Worm (Caenorhabditis elegans) whole organism, mixed stage, embryonic: Measurements from ENCODE around the gene C26B2.8.
A peak's percentile ranks its signal among the peaks of the same experiment; 100 is the strongest.

ENCODE experiments used
- M03D4.4 ChIP-seq: sonication (generic microtip); optimal IDR thresholded peaks from 2 replicates; lab custom pipeline; 2017; ENCODE audit warnings: mild to moderate bottlenecking, missing genetic modification characterization, missing compliant biosample characterization
- bed-3 ChIP-seq: fragments of 200-800 bp; sonication (Bioruptor generic); optimal IDR thresholded peaks from 3 replicates; lab custom pipeline; 2018; ENCODE audit warnings: mild to moderate bottlenecking, missing genetic modification characterization, moderate library complexity, missing compliant biosample characterization
- blmp-1 ChIP-seq: fragments of 150-350 bp; optimal IDR thresholded peaks from 2 replicates; lab custom pipeline; 2014; ENCODE audit warnings: missing biosample characterization, missing genetic modification characterization
- ceh-39 ChIP-seq: fragments of 150-350 bp; optimal IDR thresholded peaks from 2 replicates; lab custom pipeline; 2014; ENCODE audit warnings: missing biosample characterization, missing genetic modification characterization
- ceh-43 ChIP-seq: fragments of 200-800 bp; sonication (Bioruptor generic); optimal IDR thresholded peaks from 2 replicates; lab custom pipeline; 2018; ENCODE audit warnings: mild to moderate bottlenecking, missing genetic modification characterization, moderate library complexity, missing compliant biosample characterization
- ceh-83 ChIP-seq: fragments of 200-800 bp; sonication (Bioruptor generic); optimal IDR thresholded peaks from 2 replicates; lab custom pipeline; 2018; ENCODE audit warnings: mild to moderate bottlenecking, missing genetic modification characterization, missing compliant biosample characterization
- cnd-1 ChIP-seq: fragments of 200-800 bp; sonication (Bioruptor generic); optimal IDR thresholded peaks from 2 replicates; lab custom pipeline; 2018; ENCODE audit warnings: mild to moderate bottlenecking, missing genetic modification characterization, missing compliant biosample characterization
- elt-1 ChIP-seq: sonication (generic microtip); optimal IDR thresholded peaks from 2 replicates; lab custom pipeline; 2017; ENCODE audit warnings: missing genetic modification characterization, mild to moderate bottlenecking, missing compliant biosample characterization, antibody characterized with exemption, moderate library complexity, borderline replicate concordance; ENCODE audit not compliant: insufficient read depth
- elt-3 ChIP-seq: fragments of 150-350 bp; optimal IDR thresholded peaks from 2 replicates; lab custom pipeline; 2014; ENCODE audit warnings: missing biosample characterization, missing genetic modification characterization
- flh-1 ChIP-seq: fragments of 200-800 bp; sonication (Bioruptor generic); optimal IDR thresholded peaks from 2 replicates; lab custom pipeline; 2018; ENCODE audit warnings: mild to moderate bottlenecking, missing genetic modification characterization, moderate library complexity, missing compliant biosample characterization
- ham-2 ChIP-seq: fragments of 200-800 bp; sonication (Bioruptor generic); optimal IDR thresholded peaks from 2 replicates; lab custom pipeline; 2018; ENCODE audit warnings: mild to moderate bottlenecking, missing genetic modification characterization, missing compliant biosample characterization
- hlh-1 ChIP-seq: fragments of 150-350 bp; optimal IDR thresholded peaks from 2 replicates; lab custom pipeline; 2014; ENCODE audit warnings: missing biosample characterization, missing genetic modification reagents, missing genetic modification characterization
- lin-13 ChIP-seq: fragments of 150-350 bp; optimal IDR thresholded peaks from 2 replicates; lab custom pipeline; 2014; ENCODE audit warnings: missing biosample characterization, missing genetic modification characterization
- lin-32 ChIP-seq: fragments of 200-800 bp; sonication (Bioruptor generic); optimal IDR thresholded peaks from 2 replicates; lab custom pipeline; 2018; ENCODE audit warnings: mild to moderate bottlenecking, missing genetic modification characterization, missing compliant biosample characterization
- lsy-2 ChIP-seq: fragments of 150-350 bp; optimal IDR thresholded peaks from 2 replicates; lab custom pipeline; 2014; ENCODE audit warnings: missing biosample characterization, missing genetic modification characterization
- mab-5 ChIP-seq: fragments of 150-350 bp; optimal IDR thresholded peaks from 2 replicates; lab custom pipeline; 2014; ENCODE audit warnings: missing biosample characterization, missing genetic modification characterization
- mep-1 ChIP-seq: fragments of 150-350 bp; optimal IDR thresholded peaks from 2 replicates; lab custom pipeline; 2017; ENCODE audit warnings: missing biosample characterization, missing genetic modification reagents, missing genetic modification characterization, inconsistent platforms
- mls-2 ChIP-seq: sonication (generic microtip); optimal IDR thresholded peaks from 2 replicates; lab custom pipeline; 2016; ENCODE audit warnings: mild to moderate bottlenecking, missing genetic modification characterization, moderate library complexity, missing compliant biosample characterization
- nhr-12 ChIP-seq: fragments of 150-350 bp; optimal IDR thresholded peaks from 2 replicates; lab custom pipeline; 2014; ENCODE audit warnings: missing biosample characterization, missing genetic modification characterization
- nhr-2 ChIP-seq: fragments of 150-350 bp; optimal IDR thresholded peaks from 2 replicates; lab custom pipeline; 2014; ENCODE audit warnings: missing biosample characterization, missing genetic modification characterization
- nhr-237 ChIP-seq: fragments of 150-350 bp; optimal IDR thresholded peaks from 2 replicates; lab custom pipeline; 2014; ENCODE audit warnings: missing biosample characterization, missing genetic modification characterization
- nhr-28 ChIP-seq: fragments of 150-350 bp; optimal IDR thresholded peaks from 2 replicates; lab custom pipeline; 2014; ENCODE audit warnings: missing biosample characterization, missing genetic modification characterization
- nhr-76 ChIP-seq: sonication (generic microtip); optimal IDR thresholded peaks from 2 replicates; lab custom pipeline; 2017; ENCODE audit warnings: missing biosample characterization, missing genetic modification characterization
- pha-4 ChIP-seq: fragments of 150-350 bp; optimal IDR thresholded peaks from 2 replicates; lab custom pipeline; 2018; ENCODE audit warnings: missing biosample characterization, missing genetic modification reagents, missing genetic modification characterization
- snpc-4 ChIP-seq: fragments of 150-350 bp; optimal IDR thresholded peaks from 2 replicates; lab custom pipeline; 2014; ENCODE audit warnings: missing biosample characterization, missing genetic modification characterization
- tbx-8 ChIP-seq: fragments of 200-800 bp; sonication (Bioruptor generic); optimal IDR thresholded peaks from 2 replicates; lab custom pipeline; 2018; ENCODE audit warnings: mild to moderate bottlenecking, missing genetic modification characterization, moderate library complexity, missing compliant biosample characterization
- unc-120 ChIP-seq: sonication (generic microtip); optimal IDR thresholded peaks from 2 replicates; lab custom pipeline; 2017; ENCODE audit warnings: missing genetic modification characterization, missing compliant biosample characterization; ENCODE audit not compliant: poor library complexity, severe bottlenecking
- unc-39 ChIP-seq: fragments of 150-350 bp; optimal IDR thresholded peaks from 2 replicates; lab custom pipeline; 2014; ENCODE audit warnings: missing biosample characterization, missing genetic modification characterization
- unc-62 ChIP-seq: fragments of 150-350 bp; optimal IDR thresholded peaks from 2 replicates; lab custom pipeline; 2014; ENCODE audit warnings: missing biosample characterization, missing genetic modification reagents, missing genetic modification characterization
- zip-8 ChIP-seq: fragments of 150-350 bp; optimal IDR thresholded peaks from 2 replicates; lab custom pipeline; 2014; ENCODE audit warnings: missing biosample characterization, missing genetic modification characterization
- ztf-11 ChIP-seq: fragments of 150-350 bp; optimal IDR thresholded peaks from 2 replicates; lab custom pipeline; 2014; ENCODE audit warnings: missing biosample characterization, missing genetic modification characterization

Gene C26B2.8

ce11 chrIV:8006161-8006560, 7.8 kb upstream of the C26B2.8 start:
- TF ChIP-seq ztf-11 = no peak
- TF ChIP-seq elt-1 (tag; lab: Kevin White, UChicago) = no peak
- no peak for TF ChIP-seq snpc-4 (tag; lab: Kevin White, UChicago)
- no peak for TF ChIP-seq blmp-1
- TF ChIP-seq nhr-2 (tag; lab: Kevin White, UChicago) = peak; percentile 68
- no peak for TF ChIP-seq hlh-1 (tag; lab: Kevin White, UChicago)
- no peak for TF ChIP-seq lsy-2 (tag; lab: Kevin White, UChicago)
- TF ChIP-seq mep-1 = no peak
- no peak for TF ChIP-seq ceh-83 (GFP tag; lab: Kevin White, UChicago)
- no peak for TF ChIP-seq nhr-76 (tag; lab: Kevin White, UChicago)
- TF ChIP-seq elt-3 (tag; lab: Kevin White, UChicago) = no peak
- TF ChIP-seq lin-13 = no peak
- peak; percentile 51 for TF ChIP-seq zip-8 (tag; lab: Kevin White, UChicago)
- TF ChIP-seq ceh-43 = no peak

- TF ChIP-seq lsy-2 (tag; lab: Kevin White, UChicago) (no peak), tbx-8 (GFP tag; lab: Kevin White, UChicago) (no peak), mep-1 (no peak), ceh-43 (no peak), mab-5 (tag; lab: Kevin White, UChicago) (no peak), unc-120 (no peak), bed-3 (no peak), ham-2 (GFP tag; lab: Kevin White, UChicago) (no peak), nhr-12 (tag; lab: Kevin White, UChicago) (no peak), ztf-11 (no peak), zip-8 (tag; lab: Kevin White, UChicago) (no peak), elt-1 (tag; lab: Kevin White, UChicago) (no peak), unc-62 (GFP tag; lab: Kevin White, UChicago) (no peak), cnd-1 (tag; lab: Kevin White, UChicago) (no peak), unc-39 (tag; lab: Kevin White, UChicago) (no peak)
- TF ChIP-seq, all 35 proteins: peak for 0
Observed at ce11 chrIV:8007549-8007948, 6.4 kb upstream of the C26B2.8 start.

- TF ChIP-seq nhr-28 (tag; lab: Kevin White, UChicago) = no peak
- no peak for TF ChIP-seq ztf-11
- peak; percentile 98 for TF ChIP-seq nhr-2 (tag; lab: Kevin White, UChicago)
- TF ChIP-seq mls-2 (tag; lab: Kevin White, UChicago) = peak; percentile 0
- TF ChIP-seq blmp-1 = no peak
- TF ChIP-seq ham-2 (GFP tag; lab: Kevin White, UChicago) = peak; percentile 63
- no peak for TF ChIP-seq ceh-83 (GFP tag; lab: Kevin White, UChicago)
- TF ChIP-seq unc-120 = no peak
- no peak for TF ChIP-seq M03D4.4
- TF ChIP-seq bed-3 = no peak
- TF ChIP-seq cnd-1 (tag; lab: Kevin White, UChicago) = peak; percentile 17
Observed at ce11 chrIV:8008137-8008536, 5.8 kb upstream of the C26B2.8 start.

ce11 chrIV:8009374-8009773, 4.6 kb upstream of the C26B2.8 start:
- TF ChIP-seq mls-2 (tag; lab: Kevin White, UChicago) = peak; percentile 10
- TF ChIP-seq pha-4 (tag; lab: Kevin White, UChicago) = no peak
- no peak for TF ChIP-seq elt-3 (tag; lab: Kevin White, UChicago)
- TF ChIP-seq blmp-1 = peak; percentile 62
- TF ChIP-seq ceh-39 (tag; lab: Kevin White, UChicago) = no peak
- no peak for TF ChIP-seq nhr-237 (tag; lab: Kevin White, UChicago)
- no peak for TF ChIP-seq lin-32
- no peak for TF ChIP-seq ceh-83 (GFP tag; lab: Kevin White, UChicago)
- peak; percentile 47 for TF ChIP-seq ham-2 (GFP tag; lab: Kevin White, UChicago)

- TF ChIP-seq lsy-2 (tag; lab: Kevin White, UChicago) (peak; percentile 5), tbx-8 (GFP tag; lab: Kevin White, UChicago) (no peak), flh-1 (GFP tag; lab: Kevin White, UChicago) (no peak), snpc-4 (tag; lab: Kevin White, UChicago) (no peak), M03D4.4 (no peak)
Observed at ce11 chrIV:8010521-8010920, 3.4 kb upstream of the C26B2.8 start.
